Worm (Caenorhabditis elegans): ENCODE results near the gene duo-1.

Gene duo-1

DNA sequence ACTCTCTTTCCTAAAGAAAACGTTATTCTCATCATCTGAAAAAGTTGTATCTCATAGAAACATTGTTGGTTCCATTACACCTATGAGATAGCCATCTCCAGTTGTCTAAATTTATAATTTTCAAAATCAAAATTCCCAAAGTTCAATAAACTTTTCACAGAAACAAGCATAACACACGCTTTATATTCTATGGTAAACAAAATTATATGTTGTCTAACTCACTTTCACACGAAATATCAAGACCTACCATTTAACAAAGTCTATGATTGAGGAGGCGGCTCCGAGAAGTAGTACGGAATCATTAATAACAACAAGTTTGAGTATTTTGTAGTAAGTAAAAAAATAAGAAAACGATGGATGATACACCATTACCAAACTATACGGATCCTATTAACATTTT lies 44.4 kb downstream of the duo-1 start, which contains the start of gene srx-84:
Gene srx-84, plus strand, starts transcription at position 301 of the 400 bp plus-strand sequence.
- no peak for TF ChIP-seq zip-8 (tag; optimal IDR thresholded peaks at IDR 0.05)
- TF ChIP-seq elt-1 (tag; optimal IDR thresholded peaks at IDR 0.05; ENCODE audit: borderline replicate concordance, insufficient read depth): no peak
- no peak for TF ChIP-seq mep-1 (tag; optimal IDR thresholded peaks at IDR 0.05)
- no peak for TF ChIP-seq nhr-12 (tag; optimal IDR thresholded peaks at IDR 0.05)
- no peak for TF ChIP-seq ham-2 (GFP tag; optimal IDR thresholded peaks at IDR 0.05)
- no peak for TF ChIP-seq ztf-11 (tag; optimal IDR thresholded peaks at IDR 0.05)
- TF ChIP-seq drap-1 (GFP tag; optimal IDR thresholded peaks at IDR 0.05): no peak
- TF ChIP-seq ceh-83 (GFP tag; optimal IDR thresholded peaks at IDR 0.05): no peak
- no peak for TF ChIP-seq elt-3 (tag; optimal IDR thresholded peaks at IDR 0.05)
- TF ChIP-seq lin-13 (tag; optimal IDR thresholded peaks at IDR 0.05): no peak
- no peak for TF ChIP-seq nhr-76 (tag; optimal IDR thresholded peaks at IDR 0.05)
- TF ChIP-seq ceh-39 (tag; optimal IDR thresholded peaks at IDR 0.05): no peak
- TF ChIP-seq sem-2 (GFP tag; optimal IDR thresholded peaks at IDR 0.05): no peak

- TF ChIP-seq lin-32 (GFP tag; optimal IDR thresholded peaks at IDR 0.05) (no peak), mab-5 (tag; optimal IDR thresholded peaks at IDR 0.05) (no peak), sptf-1 (tag; optimal IDR thresholded peaks at IDR 0.05) (no peak), unc-120 (tag; optimal IDR thresholded peaks at IDR 0.05; ENCODE audit: poor library complexity, severe bottlenecking) (no peak), bed-3 (GFP tag; optimal IDR thresholded peaks at IDR 0.05) (no peak), ztf-11 (tag; optimal IDR thresholded peaks at IDR 0.05) (no peak), ces-1 (GFP tag; optimal IDR thresholded peaks at IDR 0.05) (no peak), tbx-8 (GFP tag; optimal IDR thresholded peaks at IDR 0.05) (no peak), ceh-43 (GFP tag; optimal IDR thresholded peaks at IDR 0.05) (no peak), lsy-2 (tag; optimal IDR thresholded peaks at IDR 0.05) (no peak)
These were observed 46.4 kb downstream of the duo-1 start, which contains the start of gene F35B12.9 for ce11 chrV:11600800-11601199. F35B12.9 (plus strand) TSS chrV:11601171.

DNA sequence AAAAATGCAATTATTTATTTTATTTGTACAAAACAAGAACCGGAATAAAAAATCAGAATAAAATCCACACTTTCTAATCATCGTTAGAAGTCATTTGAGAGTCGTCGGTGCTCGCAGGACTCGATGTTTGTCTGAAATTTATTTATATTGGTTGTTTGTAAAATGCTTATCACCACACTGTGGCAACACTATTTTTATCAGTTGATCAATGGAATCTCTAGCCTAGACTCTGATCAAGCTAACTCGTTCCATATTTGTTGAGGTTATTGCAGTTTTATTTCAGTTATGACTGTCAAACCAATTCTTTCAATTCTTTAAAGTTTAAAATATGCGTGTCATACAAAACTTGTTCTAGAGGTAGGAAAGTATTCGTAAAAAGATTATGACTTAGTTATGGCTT lies 50.1 kb downstream of the duo-1 start, which contains the start of gene dhs-20:
Gene dhs-20, minus strand, starts transcription at position 80 of the 400 bp plus-strand sequence.
- TF ChIP-seq flh-1 (GFP tag; optimal IDR thresholded peaks at IDR 0.05) (no peak), blmp-1 (tag; optimal IDR thresholded peaks at IDR 0.05) (no peak), bed-3 (GFP tag; optimal IDR thresholded peaks at IDR 0.05) (no peak), elt-3 (tag; optimal IDR thresholded peaks at IDR 0.05) (no peak), zip-8 (tag; optimal IDR thresholded peaks at IDR 0.05) (no peak), nhr-237 (tag; optimal IDR thresholded peaks at IDR 0.05) (no peak), sem-2 (GFP tag; optimal IDR thresholded peaks at IDR 0.05) (no peak), unc-39 (tag; optimal IDR thresholded peaks at IDR 0.05) (no peak), nhr-12 (tag; optimal IDR thresholded peaks at IDR 0.05) (no peak), lin-32 (GFP tag; optimal IDR thresholded peaks at IDR 0.05) (no peak), tbx-8 (GFP tag; optimal IDR thresholded peaks at IDR 0.05) (no peak), ceh-83 (GFP tag; optimal IDR thresholded peaks at IDR 0.05) (no peak), ztf-11 (tag; optimal IDR thresholded peaks at IDR 0.05) (no peak)

DNA sequence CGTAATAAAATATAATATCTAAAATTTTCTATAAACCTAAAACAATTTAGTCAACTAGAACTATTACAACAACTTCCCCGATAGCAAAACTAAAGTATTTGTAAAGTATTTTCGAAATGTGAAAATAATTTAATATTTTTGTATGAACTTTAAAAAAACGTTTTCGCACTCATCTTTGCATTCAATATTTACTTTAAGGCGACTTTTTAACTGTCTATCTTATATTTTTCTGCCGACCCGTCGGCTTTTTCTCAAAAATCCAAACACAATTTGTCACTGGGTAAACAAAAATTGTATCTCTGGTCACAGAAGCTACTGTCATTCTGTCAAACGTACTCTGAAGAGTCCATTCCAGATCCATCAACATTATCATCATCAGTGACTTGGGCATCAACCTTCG lies 50.8 kb downstream of the duo-1 start:
- TF ChIP-seq sptf-1 (tag; optimal IDR thresholded peaks at IDR 0.05) (no peak), blmp-1 (tag; optimal IDR thresholded peaks at IDR 0.05) (no peak), pha-4 (tag; optimal IDR thresholded peaks at IDR 0.05) (no peak), ceh-43 (GFP tag; optimal IDR thresholded peaks at IDR 0.05) (no peak), snpc-4 (tag; optimal IDR thresholded peaks at IDR 0.05) (no peak), ceh-83 (GFP tag; optimal IDR thresholded peaks at IDR 0.05) (no peak), sem-2 (GFP tag; optimal IDR thresholded peaks at IDR 0.05) (no peak), flh-1 (GFP tag; optimal IDR thresholded peaks at IDR 0.05) (no peak), unc-39 (tag; optimal IDR thresholded peaks at IDR 0.05) (no peak), hlh-1 (tag; optimal IDR thresholded peaks at IDR 0.05) (no peak), lin-13 (tag; optimal IDR thresholded peaks at IDR 0.05) (no peak)

ce11 chrV:11606424-11606823 lies 52.0 kb downstream of the duo-1 start, which contains the start of gene idpp-16:
idpp-16 (minus strand) TSS chrV:11606524.
- TF ChIP-seq mab-5 (tag; optimal IDR thresholded peaks at IDR 0.05) (no peak), unc-39 (tag; optimal IDR thresholded peaks at IDR 0.05) (no peak), elt-3 (tag; optimal IDR thresholded peaks at IDR 0.05) (no peak), lin-32 (GFP tag; optimal IDR thresholded peaks at IDR 0.05) (no peak), sptf-1 (tag; optimal IDR thresholded peaks at IDR 0.05) (no peak), ceh-39 (tag; optimal IDR thresholded peaks at IDR 0.05) (no peak), M03D4.4 (tag; optimal IDR thresholded peaks at IDR 0.05) (no peak), bed-3 (GFP tag; optimal IDR thresholded peaks at IDR 0.05) (no peak), tbx-8 (GFP tag; optimal IDR thresholded peaks at IDR 0.05) (no peak), snpc-4 (tag; optimal IDR thresholded peaks at IDR 0.05) (no peak), blmp-1 (tag; optimal IDR thresholded peaks at IDR 0.05) (no peak), elt-1 (tag; optimal IDR thresholded peaks at IDR 0.05; ENCODE audit: borderline replicate concordance, insufficient read depth) (no peak), cnd-1 (tag; optimal IDR thresholded peaks at IDR 0.05) (no peak), nhr-28 (tag; optimal IDR thresholded peaks at IDR 0.05) (no peak), ceh-83 (GFP tag; optimal IDR thresholded peaks at IDR 0.05) (no peak), ztf-11 (tag; optimal IDR thresholded peaks at IDR 0.05) (no peak), ham-2 (GFP tag; optimal IDR thresholded peaks at IDR 0.05) (no peak), zip-8 (tag; optimal IDR thresholded peaks at IDR 0.05) (no peak)
